Worm (Caenorhabditis elegans) whole organism, mixed stage, embryonic: ENCODE measurements around the gene nep-5.

Source experiments
- elt-3 ChIP-seq: fragments of 150-350 bp; optimal IDR thresholded peaks from 2 replicates; lab custom pipeline; 2014; ENCODE audit warnings: missing biosample characterization, missing genetic modification characterization
- flh-1 ChIP-seq: fragments of 200-800 bp; sonication (Bioruptor generic); optimal IDR thresholded peaks from 2 replicates; lab custom pipeline; 2018; ENCODE audit warnings: mild to moderate bottlenecking, missing genetic modification characterization, moderate library complexity, missing compliant biosample characterization
- lin-13 ChIP-seq: fragments of 150-350 bp; optimal IDR thresholded peaks from 2 replicates; lab custom pipeline; 2014; ENCODE audit warnings: missing biosample characterization, missing genetic modification characterization
- nhr-237 ChIP-seq: fragments of 150-350 bp; optimal IDR thresholded peaks from 2 replicates; lab custom pipeline; 2014; ENCODE audit warnings: missing biosample characterization, missing genetic modification characterization
- nhr-76 ChIP-seq: sonication (generic microtip); optimal IDR thresholded peaks from 2 replicates; lab custom pipeline; 2017; ENCODE audit warnings: missing biosample characterization, missing genetic modification characterization
- snpc-4 ChIP-seq: fragments of 150-350 bp; optimal IDR thresholded peaks from 2 replicates; lab custom pipeline; 2014; ENCODE audit warnings: missing biosample characterization, missing genetic modification characterization

ce11 chrII:5505820-5506287, 17.9 kb downstream of the nep-5 start, which contains the start of gene npp-24:
- no peak for TF ChIP-seq nhr-237 (tag; lab: Kevin White, UChicago)
- no peak for TF ChIP-seq snpc-4 (tag; lab: Kevin White, UChicago)
- TF ChIP-seq elt-3 (tag; lab: Kevin White, UChicago) = no peak
- TF ChIP-seq flh-1 (GFP tag; lab: Kevin White, UChicago) = no peak
- no peak for TF ChIP-seq nhr-76
- TF ChIP-seq lin-13 = no peak
